Fruit fly (Drosophila melanogaster): ENCODE data around the gene CG6324.
A peak's percentile ranks its signal among the peaks of the same experiment; 100 is the strongest.

The CG6324 gene

DNA sequence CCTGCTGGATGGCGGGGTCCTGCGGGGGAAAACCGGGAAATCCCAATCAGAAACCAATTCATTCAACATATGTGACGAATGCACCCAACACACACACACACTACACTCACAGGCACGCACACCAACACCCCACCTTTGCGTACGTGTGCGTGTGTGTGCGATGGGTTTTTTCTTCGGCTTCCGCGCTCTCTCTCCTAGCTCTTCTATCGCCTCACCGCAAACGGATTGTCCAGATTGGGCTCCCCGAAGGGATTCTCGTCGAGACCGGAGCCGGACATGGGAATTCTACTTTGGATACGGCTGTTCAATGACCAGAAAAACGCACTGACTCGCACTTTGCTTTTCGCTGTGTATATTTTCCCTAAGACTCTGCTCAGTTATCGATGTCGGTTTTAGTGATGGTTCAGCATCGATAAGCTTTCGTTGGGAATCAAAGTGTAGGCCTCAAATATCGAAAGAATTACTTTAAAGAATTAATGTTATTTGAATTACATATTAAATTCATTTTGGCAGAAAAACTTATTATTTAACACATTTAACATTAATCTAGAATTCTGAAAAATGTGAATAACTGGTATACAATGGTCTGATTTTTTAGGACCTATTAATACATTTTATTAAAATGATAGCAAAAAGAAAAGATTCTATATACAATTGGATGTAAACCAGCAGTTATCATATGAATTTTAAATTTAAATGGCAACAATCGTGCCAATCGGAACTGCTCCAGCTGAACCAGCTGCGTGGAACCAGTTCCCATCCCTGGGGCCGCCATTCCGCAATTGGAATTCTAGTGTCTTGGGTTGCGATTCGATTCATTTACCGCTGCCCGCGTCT, 26.2 kb upstream of the CG6324 start, which contains the start of the genes Scamp and Ahcy (continued):
- TF ChIP-seq CG4328 (GFP tag; optimal IDR thresholded peaks at IDR 0.05) (no peak), NfI (GFP tag; optimal IDR thresholded peaks at IDR 0.05) (no peak), Dp (GFP tag; optimal IDR thresholded peaks at IDR 0.05) (peak; percentile 50), CG16779 (GFP tag; IDR thresholded peaks at IDR 0.05) (no peak), repo (GFP tag; optimal IDR thresholded peaks at IDR 0.05) (no peak), CG1024 (GFP tag; IDR thresholded peaks at IDR 0.05) (no peak), tll (GFP tag; optimal IDR thresholded peaks at IDR 0.05) (no peak), Rfx (GFP tag; IDR thresholded peaks at IDR 0.05) (0 out of 2 replicates have a peak, but pooled peaks have one; percentile 6), CG6813 (GFP tag; optimal IDR thresholded peaks at IDR 0.05) (no peak), Asciz (GFP tag; optimal IDR thresholded peaks at IDR 0.05) (no peak), sr (GFP tag; IDR thresholded peaks at IDR 0.05) (no peak), CG7357 (GFP tag; IDR thresholded peaks at IDR 0.05) (no peak), cad (GFP tag; optimal IDR thresholded peaks at IDR 0.05) (no peak), Myb (GFP tag; optimal IDR thresholded peaks at IDR 0.05) (peak; percentile 22), Hmx (GFP tag; optimal IDR thresholded peaks at IDR 0.05) (no peak), Pdp1 (GFP tag; optimal IDR thresholded peaks at IDR 0.05) (no peak), CG3838 (GFP tag; optimal IDR thresholded peaks at IDR 0.05) (no peak), CG15514 (GFP tag; optimal IDR thresholded peaks at IDR 0.05) (peak; percentile 99), kni (GFP tag; optimal IDR thresholded peaks at IDR 0.05) (no peak), CG17612 (GFP tag; IDR thresholded peaks at IDR 0.05) (no peak), Xbp1 (GFP tag; optimal IDR thresholded peaks at IDR 0.05) (peak; percentile 16), CG17912 (GFP tag; optimal IDR thresholded peaks at IDR 0.05) (no peak), CG32772 (GFP tag; IDR thresholded peaks at IDR 0.05) (no peak), CG32532 (GFP tag; IDR thresholded peaks at IDR 0.05) (no peak), CG7987 (GFP tag; optimal IDR thresholded peaks at IDR 0.05) (no peak), CG12942 (GFP tag; optimal IDR thresholded peaks at IDR 0.05) (no peak), dysf (GFP tag; IDR thresholded peaks at IDR 0.05) (no peak), CG17186 (GFP tag; optimal IDR thresholded peaks at IDR 0.05) (no peak), org-1 (GFP tag; optimal IDR thresholded peaks at IDR 0.05) (no peak), CG42726 (GFP tag; IDR thresholded peaks at IDR 0.05; ENCODE audit: partially characterized antibody) (no peak), CG13287 (GFP tag; IDR thresholded peaks at IDR 0.05; ENCODE audit: partially characterized antibody) (peak; percentile 59), CG7963 (GFP tag; IDR thresholded peaks at IDR 0.05; ENCODE audit: partially characterized antibody) (no peak), chif (GFP tag; optimal IDR thresholded peaks at IDR 0.05) (no peak), Dip3 (GFP tag; optimal IDR thresholded peaks at IDR 0.05) (no peak), CG9437 (GFP tag; optimal IDR thresholded peaks at IDR 0.05) (peak; percentile 14), Neu2 (GFP tag; optimal IDR thresholded peaks at IDR 0.05; ENCODE audit: borderline replicate concordance) (no peak), Sin3A (optimal IDR thresholded peaks at IDR 0.05) (peak; percentile 34), Dfd (GFP tag; optimal IDR thresholded peaks at IDR 0.05) (no peak), CG18764 (GFP tag; optimal IDR thresholded peaks at IDR 0.05) (no peak), zen2 (GFP tag; IDR thresholded peaks at IDR 0.05; ENCODE audit: partially characterized antibody) (no peak), PHDP (tag; optimal IDR thresholded peaks at IDR 0.05) (no peak), CG6765 (GFP tag; optimal IDR thresholded peaks at IDR 0.05) (no peak), BtbVII (GFP tag; optimal IDR thresholded peaks at IDR 0.05) (no peak), CG12104 (GFP tag; optimal IDR thresholded peaks at IDR 0.05) (no peak), CG15479 (GFP tag; optimal IDR thresholded peaks at IDR 0.05) (no peak), CG15601 (tag; optimal IDR thresholded peaks at IDR 0.05) (no peak), seq (GFP tag; IDR thresholded peaks at IDR 0.05) (no peak), CG8944 (GFP tag; optimal IDR thresholded peaks at IDR 0.05) (no peak), CG13424 (tag; optimal IDR thresholded peaks at IDR 0.05) (peak; percentile 5)
